Fruit fly (Drosophila melanogaster) whole organism, embryonic: ENCODE data around the gene Mst85C.

Experiments
- Adf1 ChIP-seq: fragments of 200-800 bp; sonication (Bioruptor generic); IDR thresholded peaks from 2 replicates; pipeline ENCODE4 v1.3.6; 2022; ENCODE audit warnings: missing biosample characterization, missing genetic modification characterization
- B-H1 ChIP-seq: fragments of 200-800 bp; sonication (Bioruptor generic); IDR thresholded peaks from 3 replicates; pipeline ENCODE4 v1.3.6; 2022; ENCODE audit warnings: missing biosample characterization, missing genetic modification characterization
- C15 ChIP-seq: fragments of 200-800 bp; sonication (Bioruptor generic); IDR thresholded peaks from 3 replicates; pipeline ENCODE4 v1.3.6; 2022; ENCODE audit warnings: missing biosample characterization, missing genetic modification characterization
- CG10267 ChIP-seq: fragments of 200-800 bp; sonication (Bioruptor generic); optimal IDR thresholded peaks from 2 replicates; lab custom pipeline; 2018; ENCODE audit warnings: missing biosample characterization, mild to moderate bottlenecking, missing genetic modification characterization, moderate library complexity
- CG12071 ChIP-seq: fragments of 200-800 bp; sonication (Bioruptor generic); optimal IDR thresholded peaks from 3 replicates; lab custom pipeline; 2018; ENCODE audit warnings: missing biosample characterization, mild to moderate bottlenecking, missing genetic modification characterization
- CG13123 ChIP-seq: fragments of 200-800 bp; sonication (Bioruptor generic); optimal IDR thresholded peaks from 2 replicates; lab custom pipeline; 2016; ENCODE audit warnings: missing biosample characterization, missing genetic modification characterization
- CG17802 ChIP-seq: fragments of 200-800 bp; sonication (Bioruptor generic); optimal IDR thresholded peaks from 2 replicates; lab custom pipeline; 2018; ENCODE audit warnings: missing biosample characterization, mild to moderate bottlenecking, missing genetic modification characterization, moderate library complexity
- CG18262 ChIP-seq: fragments of 200-800 bp; optimal IDR thresholded peaks from 3 replicates; lab custom pipeline; 2019; ENCODE audit warnings: missing biosample characterization, mild to moderate bottlenecking, missing genetic modification characterization, moderate library complexity
- CG2129 ChIP-seq: fragments of 200-800 bp; sonication (Bioruptor generic); IDR thresholded peaks from 2 replicates; pipeline ENCODE4 v1.3.6; 2022; ENCODE audit warnings: missing biosample characterization, missing genetic modification characterization; ENCODE audit not compliant: partially characterized antibody
- CG31441 ChIP-seq: fragments of 200-800 bp; sonication (Bioruptor generic); IDR thresholded peaks from 2 replicates; pipeline ENCODE4 v1.3.6; 2022; ENCODE audit warnings: missing biosample characterization, missing genetic modification characterization
- CG33213 ChIP-seq: fragments of 200-800 bp; sonication (Bioruptor generic); optimal IDR thresholded peaks from 3 replicates; lab custom pipeline; 2016; ENCODE audit warnings: missing biosample characterization, missing genetic modification characterization
- CG34224 ChIP-seq: fragments of 200-800 bp; sonication (Bioruptor generic); IDR thresholded peaks from 3 replicates; pipeline ENCODE4 v1.3.6; 2022; ENCODE audit warnings: missing biosample characterization, missing genetic modification characterization; ENCODE audit not compliant: partially characterized antibody
- CG42726 ChIP-seq: fragments of 200-800 bp; sonication (Bioruptor generic); IDR thresholded peaks from 2 replicates; pipeline ENCODE4 v1.3.6; 2022; ENCODE audit warnings: missing biosample characterization, missing genetic modification characterization; ENCODE audit not compliant: partially characterized antibody
- CG4730 ChIP-seq: fragments of 200-800 bp; sonication (Bioruptor generic); IDR thresholded peaks from 2 replicates; pipeline ENCODE4 v1.3.6; 2022; ENCODE audit warnings: missing biosample characterization, missing genetic modification characterization
- CG7271 ChIP-seq: fragments of 200-800 bp; sonication (Bioruptor generic); optimal IDR thresholded peaks from 2 replicates; lab custom pipeline; 2018; ENCODE audit warnings: missing biosample characterization, mild to moderate bottlenecking, missing genetic modification characterization, moderate library complexity
- CG7987 ChIP-seq: fragments of 200-800 bp; sonication (Bioruptor generic); optimal IDR thresholded peaks from 2 replicates; lab custom pipeline; 2018; ENCODE audit warnings: missing biosample characterization, mild to moderate bottlenecking, missing genetic modification characterization, moderate library complexity
- CG8089 ChIP-seq: fragments of 200-800 bp; sonication (Bioruptor generic); optimal IDR thresholded peaks from 3 replicates; lab custom pipeline; 2016; ENCODE audit warnings: missing biosample characterization, missing genetic modification characterization
- CG8924 ChIP-seq: fragments of 200-800 bp; optimal IDR thresholded peaks from 3 replicates; lab custom pipeline; 2019; ENCODE audit warnings: missing biosample characterization, mild to moderate bottlenecking, missing genetic modification characterization, moderate library complexity
- Camta ChIP-seq: fragments of 200-800 bp; sonication (Bioruptor generic); optimal IDR thresholded peaks from 2 replicates; lab custom pipeline; 2016; ENCODE audit warnings: missing biosample characterization, missing genetic modification characterization
- Chrac-16 ChIP-seq: fragments of 200-800 bp; sonication (Bioruptor generic); optimal IDR thresholded peaks from 3 replicates; lab custom pipeline; 2016; ENCODE audit warnings: missing biosample characterization, missing genetic modification characterization
- D19B ChIP-seq: fragments of 200-800 bp; sonication (Bioruptor generic); optimal IDR thresholded peaks from 2 replicates; lab custom pipeline; 2017; ENCODE audit warnings: missing biosample characterization, mild to moderate bottlenecking, missing genetic modification characterization
- Fer3 ChIP-seq: fragments of 200-800 bp; sonication (Bioruptor generic); optimal IDR thresholded peaks from 2 replicates; lab custom pipeline; 2018; ENCODE audit warnings: missing biosample characterization, mild to moderate bottlenecking, missing genetic modification characterization, moderate library complexity
- HmgZ ChIP-seq: fragments of 200-800 bp; sonication (Bioruptor generic); optimal IDR thresholded peaks from 2 replicates; lab custom pipeline; 2018; ENCODE audit warnings: missing biosample characterization, mild to moderate bottlenecking, missing genetic modification characterization
- Hr3 ChIP-seq: fragments of 200-800 bp; sonication (Bioruptor generic); optimal IDR thresholded peaks from 3 replicates; lab custom pipeline; 2016; ENCODE audit warnings: missing biosample characterization, missing genetic modification characterization
- MTF-1 ChIP-seq: fragments of 200-800 bp; sonication (Bioruptor generic); optimal IDR thresholded peaks from 2 replicates; lab custom pipeline; 2018; ENCODE audit warnings: missing biosample characterization, mild to moderate bottlenecking, missing genetic modification characterization, borderline replicate concordance
- Meics ChIP-seq: fragments of 200-800 bp; sonication (Bioruptor generic); optimal IDR thresholded peaks from 2 replicates; lab custom pipeline; 2017; ENCODE audit warnings: missing biosample characterization, mild to moderate bottlenecking, missing genetic modification characterization
- NC2α ChIP-seq: fragments of 200-800 bp; sonication (Bioruptor generic); optimal IDR thresholded peaks from 2 replicates; lab custom pipeline; 2016; ENCODE audit warnings: missing biosample characterization, missing genetic modification characterization
- PHDP ChIP-seq: fragments of 200-800 bp; sonication (Bioruptor generic); optimal IDR thresholded peaks from 3 replicates; lab custom pipeline; 2018; ENCODE audit warnings: missing biosample characterization, mild to moderate bottlenecking, missing genetic modification characterization, moderate library complexity
- Rx ChIP-seq: fragments of 200-800 bp; sonication (Bioruptor generic); IDR thresholded peaks from 2 replicates; pipeline ENCODE4 v1.3.6; 2022; ENCODE audit warnings: missing biosample characterization, missing genetic modification characterization
- Usf ChIP-seq: fragments of 200-800 bp; sonication (Bioruptor generic); optimal IDR thresholded peaks from 2 replicates; lab custom pipeline; 2017; ENCODE audit warnings: missing genotype, missing biosample characterization, missing genetic modification characterization
- bbx ChIP-seq: fragments of 200-800 bp; sonication (Bioruptor generic); IDR thresholded peaks from 2 replicates; pipeline ENCODE4 v1.3.6; 2022; ENCODE audit warnings: missing biosample characterization, missing genetic modification characterization; ENCODE audit not compliant: partially characterized antibody
- bigmax ChIP-seq: fragments of 200-800 bp; sonication (Bioruptor generic); optimal IDR thresholded peaks from 2 replicates; lab custom pipeline; 2018; ENCODE audit warnings: missing biosample characterization, mild to moderate bottlenecking, missing genetic modification characterization
- bsh ChIP-seq, 2 experiments: fragments of 200-800 bp; sonication (Bioruptor generic); optimal IDR thresholded peaks; 2 replicates each; lab custom pipeline; 2017 to 2018; ENCODE audit warnings: mild to moderate bottlenecking in 2 of 2, missing biosample characterization in 2 of 2, missing genetic modification characterization in 2 of 2, moderate library complexity in 1 of 2
- caup ChIP-seq: fragments of 200-800 bp; sonication (Bioruptor generic); optimal IDR thresholded peaks from 3 replicates; lab custom pipeline; 2017; ENCODE audit warnings: missing biosample characterization, mild to moderate bottlenecking, missing genetic modification characterization, moderate library complexity; ENCODE audit not compliant: severe bottlenecking
- fd64A ChIP-seq: fragments of 200-800 bp; sonication (Bioruptor generic); optimal IDR thresholded peaks from 3 replicates; lab custom pipeline; 2018; ENCODE audit warnings: missing biosample characterization, mild to moderate bottlenecking, missing genetic modification characterization
- grn ChIP-seq: fragments of 200-800 bp; sonication (Bioruptor generic); optimal IDR thresholded peaks from 3 replicates; lab custom pipeline; 2017; ENCODE audit warnings: missing biosample characterization, missing genetic modification characterization
- gsb-n ChIP-seq: fragments of 200-800 bp; sonication (Bioruptor generic); optimal IDR thresholded peaks from 3 replicates; lab custom pipeline; 2018; ENCODE audit warnings: missing biosample characterization, mild to moderate bottlenecking, missing genetic modification characterization
- knrl ChIP-seq: fragments of 200-800 bp; sonication (Bioruptor generic); IDR thresholded peaks from 3 replicates; pipeline ENCODE4 v1.3.6; 2022; ENCODE audit warnings: missing biosample characterization, missing genetic modification characterization; ENCODE audit not compliant: partially characterized antibody
- lov ChIP-seq, 2 experiments: fragments of 200-800 bp in 1 of 2; fragments of >200 bp in 1 of 2; sonication (Bioruptor generic) in 1 of 2; IDR thresholded peaks in 1 of 2; optimal IDR thresholded peaks in 1 of 2; 2 replicates in 1 of 2; 3 replicates in 1 of 2; pipeline versions ENCODE4 v1.3.6 to Lab custom; 2017 to 2022; ENCODE audit warnings: missing biosample characterization in 1 of 2, missing genetic modification characterization in 1 of 2
- luna ChIP-seq: fragments of 200-800 bp; sonication (Bioruptor generic); optimal IDR thresholded peaks from 2 replicates; lab custom pipeline; 2016; ENCODE audit warnings: missing biosample characterization, missing genetic modification characterization
- otp ChIP-seq: fragments of 200-800 bp; sonication (Bioruptor generic); IDR thresholded peaks from 3 replicates; pipeline ENCODE4, ENCODE4 v1.3.6; 2022; ENCODE audit warnings: missing biosample characterization, missing genetic modification characterization
- peb ChIP-seq: fragments of 200-800 bp; sonication (Bioruptor generic); IDR thresholded peaks from 2 replicates; pipeline ENCODE4 v1.3.6; 2022; ENCODE audit warnings: missing biosample characterization, missing genetic modification characterization
- phol ChIP-seq: fragments of 200-800 bp; sonication (Bioruptor generic); optimal IDR thresholded peaks from 3 replicates; lab custom pipeline; 2018; ENCODE audit warnings: missing biosample characterization, mild to moderate bottlenecking, missing genetic modification characterization, moderate library complexity
- pnt ChIP-seq: fragments of 200-800 bp; sonication (Bioruptor generic); optimal IDR thresholded peaks from 3 replicates; lab custom pipeline; 2016; ENCODE audit warnings: missing biosample characterization, missing genetic modification characterization
- ssp ChIP-seq: fragments of 200-800 bp; sonication (Bioruptor generic); IDR thresholded peaks from 2 replicates; pipeline ENCODE4 v1.3.6; 2022; ENCODE audit warnings: missing biosample characterization, missing genetic modification characterization
- tap ChIP-seq: fragments of 200-800 bp; optimal IDR thresholded peaks from 3 replicates; lab custom pipeline; 2019; ENCODE audit warnings: missing biosample characterization, mild to moderate bottlenecking, missing genetic modification characterization, moderate library complexity
- tio ChIP-seq: fragments of 200-800 bp; sonication (Bioruptor generic); optimal IDR thresholded peaks from 2 replicates; lab custom pipeline; 2017; ENCODE audit warnings: missing biosample characterization, missing genetic modification characterization, inconsistent platforms
- vfl ChIP-seq: fragments of 200-800 bp; sonication (Bioruptor generic); optimal IDR thresholded peaks from 2 replicates; lab custom pipeline; 2016; ENCODE audit warnings: missing biosample characterization, missing genetic modification characterization
- vvl ChIP-seq: fragments of 200-800 bp; sonication (Bioruptor generic); IDR thresholded peaks from 2 replicates; pipeline ENCODE4 v1.3.6; 2022; ENCODE audit warnings: missing biosample characterization, missing genetic modification characterization
- zfh2 ChIP-seq: fragments of 200-800 bp; sonication (Bioruptor generic); optimal IDR thresholded peaks from 2 replicates; lab custom pipeline; 2016; ENCODE audit warnings: missing biosample characterization, missing genetic modification characterization

Gene Mst85C

DNA sequence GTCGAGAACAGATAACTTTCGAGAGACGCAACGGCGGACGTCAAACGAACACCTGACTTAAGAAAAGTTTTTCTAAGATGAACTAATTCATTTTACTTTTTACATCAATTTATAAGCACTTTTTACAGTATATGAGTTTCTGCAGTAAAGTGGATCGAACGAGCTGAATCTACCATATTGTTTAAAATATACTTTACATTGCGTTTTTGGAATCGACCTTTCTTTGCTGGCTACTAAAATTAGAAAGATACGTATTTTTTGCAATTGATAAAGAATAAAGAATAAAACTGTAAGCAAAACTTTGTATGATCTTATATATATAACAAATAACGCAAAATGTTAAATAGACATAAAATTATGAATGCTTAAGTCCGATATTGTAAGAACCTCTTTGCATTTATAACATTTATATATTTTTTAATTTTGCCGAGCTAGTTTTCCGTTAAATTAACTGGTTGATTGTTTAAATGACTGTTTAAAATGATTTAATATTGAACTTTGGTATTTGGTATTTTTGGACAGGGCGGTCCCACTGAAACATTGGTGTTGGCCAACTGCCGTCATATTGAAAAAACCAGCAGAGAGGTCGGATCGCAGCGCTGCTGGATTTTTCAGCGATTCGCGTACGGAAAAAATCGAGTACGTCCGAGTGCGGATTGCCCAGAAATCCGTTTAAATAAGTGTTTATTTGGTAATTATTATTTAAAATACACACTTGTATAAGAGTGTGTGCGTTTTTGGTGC lies 3.7 kb downstream of the Mst85C start, which contains the start of gene Kdm2 (continued):
- TF ChIP-seq B-H1 (GFP tag; lab: Robert Waterston, UW), result no peak
- TF ChIP-seq luna, result no peak
- no peak for TF ChIP-seq pnt
- TF ChIP-seq C15 (GFP tag; lab: Robert Waterston, UW), result no peak
- TF ChIP-seq bsh (GFP tag; optimal IDR thresholded peaks at IDR 0.05; lab: Kevin White, UChicago), result peak in 1 of 2 experiments; percentile 10
- TF ChIP-seq HmgZ (tag; lab: Kevin White, UChicago), result peak; percentile 36
- peak; percentile 15 for TF ChIP-seq CG18262 (tag; lab: Kevin White, UChicago)
- TF ChIP-seq grn (GFP tag; lab: Kevin White, UChicago), result no peak
- TF ChIP-seq CG8924, result peak; percentile 66
- peak; percentile 58 for TF ChIP-seq phol (tag; lab: Kevin White, UChicago)
- TF ChIP-seq Rx (GFP tag; lab: Robert Waterston, UW), result no peak
- peak; percentile 30 for TF ChIP-seq gsb-n (tag; lab: Kevin White, UChicago)
- TF ChIP-seq bbx (GFP tag; lab: Robert Waterston, UW), result no peak
- no peak for TF ChIP-seq CG2129 (GFP tag; lab: Robert Waterston, UW)
- TF ChIP-seq CG13123 (GFP tag; lab: Kevin White, UChicago), result no peak
- no peak for TF ChIP-seq CG34224
- no peak for TF ChIP-seq tio (GFP tag; lab: Kevin White, UChicago)
- peak; percentile 21 for TF ChIP-seq CG33213 (GFP tag; lab: Kevin White, UChicago)
- no peak for TF ChIP-seq PHDP (tag; lab: Kevin White, UChicago)
- no peak for TF ChIP-seq D19B
- no peak for TF ChIP-seq vfl
- peak; percentile 67 for TF ChIP-seq CG10267
- no peak for TF ChIP-seq otp (GFP tag; lab: Robert Waterston, UW)
- TF ChIP-seq Camta (GFP tag; lab: Kevin White, UChicago), result peak; percentile 18
- TF ChIP-seq lov (optimal IDR thresholded peaks at IDR 0.05; lab: Kevin White, UChicago), result no peak
- TF ChIP-seq lov (GFP tag; IDR thresholded peaks at IDR 0.05; lab: Robert Waterston, UW), result no peak
- no peak for TF ChIP-seq Adf1 (GFP tag; lab: Robert Waterston, UW)
- peak; percentile 11 for TF ChIP-seq CG12071 (GFP tag; lab: Kevin White, UChicago)
- no peak for TF ChIP-seq Hr3 (GFP tag; lab: Kevin White, UChicago)
- no peak for TF ChIP-seq CG8089 (GFP tag; lab: Kevin White, UChicago)
- TF ChIP-seq CG4730, result no peak
- TF ChIP-seq CG7987, result peak; percentile 55
- no peak for TF ChIP-seq Usf (GFP tag; lab: Kevin White, UChicago)
- TF ChIP-seq, all 482 proteins: peak for 102

DNA sequence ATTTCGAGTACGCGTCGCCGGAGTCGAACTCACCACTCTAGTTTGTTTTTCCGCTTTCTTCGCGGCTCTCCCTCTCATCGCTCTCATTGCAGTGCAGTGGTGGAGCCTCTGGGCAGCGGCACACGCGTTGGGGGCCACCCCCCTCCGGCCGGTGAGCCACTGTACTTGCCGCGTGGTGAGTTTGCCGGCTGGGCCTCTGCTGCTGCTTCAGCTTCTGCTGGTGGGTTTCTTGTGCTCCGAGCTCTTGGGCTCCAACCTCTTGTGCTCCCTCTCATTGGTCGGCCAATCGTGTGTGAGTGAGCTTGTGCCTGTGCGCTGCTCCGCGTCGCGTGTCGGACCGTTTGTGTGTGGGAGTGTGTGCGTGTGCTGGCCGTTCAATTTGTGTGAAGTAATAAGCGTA lies 4.6 kb downstream of the Mst85C start:
- TF ChIP-seq NC2α (peak; percentile 33), MTF-1 (peak; percentile 64), knrl (GFP tag; lab: Robert Waterston, UW) (no peak), Fer3 (peak; percentile 52), CG7271 (tag; lab: Kevin White, UChicago) (no peak), Chrac-16 (GFP tag; lab: Kevin White, UChicago) (peak; percentile 35), fd64A (GFP tag; lab: Kevin White, UChicago) (peak; percentile 57), zfh2 (GFP tag; lab: Kevin White, UChicago) (peak; percentile 66), caup (GFP tag; lab: Kevin White, UChicago) (peak; percentile 82), bigmax (GFP tag; lab: Kevin White, UChicago) (peak; percentile 37), CG17802 (tag; lab: Kevin White, UChicago) (no peak), peb (no peak), CG31441 (no peak), ssp (no peak), tap (tag; lab: Kevin White, UChicago) (peak; percentile 44), CG42726 (GFP tag; lab: Robert Waterston, UW) (no peak), vvl (GFP tag; lab: Robert Waterston, UW) (no peak), Meics (GFP tag; lab: Kevin White, UChicago) (peak; percentile 64), phol (tag; lab: Kevin White, UChicago) (no peak)
